Worm (Caenorhabditis elegans) whole organism, L4/young adult: ENCODE measurements around the gene txbp-3.

Experiments used
- W03F9.2 ChIP-seq: fragments of 150-350 bp; optimal IDR thresholded peaks from 2 replicates; lab custom pipeline; 2014; ENCODE audit warnings: missing biosample characterization, missing genetic modification characterization
- him-1 ChIP-seq: sonication (generic microtip); optimal IDR thresholded peaks from 2 replicates; lab custom pipeline; 2016; ENCODE audit warnings: missing genotype, missing genetic modification reagents, missing genetic modification characterization, missing compliant biosample characterization

ce11 chrIII:5013915-5014346, 33.3 kb downstream of the txbp-3 start:
- peak; percentile 57 for TF ChIP-seq W03F9.2 (tag; lab: Kevin White, UChicago)
- TF ChIP-seq him-1 = peak; percentile 67
